Worm (Caenorhabditis elegans) whole organism, L1 larva: Measurements from ENCODE around the gene srv-7.

Experiments
- dsc-1 ChIP-seq: sonication (generic microtip); optimal IDR thresholded peaks from 2 replicates; lab custom pipeline; 2016; ENCODE audit warnings: mild to moderate bottlenecking, missing genetic modification characterization, missing compliant biosample characterization
- elt-2 ChIP-seq: sonication (generic microtip); optimal IDR thresholded peaks from 2 replicates; lab custom pipeline; 2016; ENCODE audit warnings: missing genetic modification characterization, mild to moderate bottlenecking, inconsistent platforms, missing compliant biosample characterization, missing genetic modification reagents
- nhr-237 ChIP-seq: fragments of 150-350 bp; optimal IDR thresholded peaks from 2 replicates; lab custom pipeline; 2014; ENCODE audit warnings: missing biosample characterization, missing genetic modification characterization
- nhr-28 ChIP-seq: fragments of 150-350 bp; optimal IDR thresholded peaks from 2 replicates; lab custom pipeline; 2014; ENCODE audit warnings: missing biosample characterization, missing genetic modification characterization
- sup-37 ChIP-seq: fragments of 200-800 bp; sonication (Bioruptor generic); optimal IDR thresholded peaks from 2 replicates; lab custom pipeline; 2018; ENCODE audit warnings: mild to moderate bottlenecking, missing genetic modification characterization, missing compliant biosample characterization

srv-7 gene

ce11 chrX:5599224-5599623, 48.6 kb downstream of the srv-7 start, which contains the start of gene sulp-2:
Gene sulp-2 (minus strand): TSS chrX:5599330.
- no peak for TF ChIP-seq nhr-28
- no peak for TF ChIP-seq sup-37 (GFP tag; lab: Kevin White, UChicago)
- TF ChIP-seq dsc-1, result no peak
- no peak for TF ChIP-seq nhr-237 (tag; lab: Kevin White, UChicago)
- peak; percentile 9 for TF ChIP-seq elt-2 (tag; lab: Kevin White, UChicago)
